Fruit fly (Drosophila melanogaster) S2 (cell line): ENCODE results near the gene CG6443.

ENCODE experiments used
- CG8478 ChIP-seq: fragments of >200 bp; optimal IDR thresholded peaks from 2 replicates; lab custom pipeline; 2018
- CTCF ChIP-seq, 2 experiments: fragments of >200 bp; optimal IDR thresholded peaks; 2 replicates each; lab custom pipeline; 2018

DNA sequence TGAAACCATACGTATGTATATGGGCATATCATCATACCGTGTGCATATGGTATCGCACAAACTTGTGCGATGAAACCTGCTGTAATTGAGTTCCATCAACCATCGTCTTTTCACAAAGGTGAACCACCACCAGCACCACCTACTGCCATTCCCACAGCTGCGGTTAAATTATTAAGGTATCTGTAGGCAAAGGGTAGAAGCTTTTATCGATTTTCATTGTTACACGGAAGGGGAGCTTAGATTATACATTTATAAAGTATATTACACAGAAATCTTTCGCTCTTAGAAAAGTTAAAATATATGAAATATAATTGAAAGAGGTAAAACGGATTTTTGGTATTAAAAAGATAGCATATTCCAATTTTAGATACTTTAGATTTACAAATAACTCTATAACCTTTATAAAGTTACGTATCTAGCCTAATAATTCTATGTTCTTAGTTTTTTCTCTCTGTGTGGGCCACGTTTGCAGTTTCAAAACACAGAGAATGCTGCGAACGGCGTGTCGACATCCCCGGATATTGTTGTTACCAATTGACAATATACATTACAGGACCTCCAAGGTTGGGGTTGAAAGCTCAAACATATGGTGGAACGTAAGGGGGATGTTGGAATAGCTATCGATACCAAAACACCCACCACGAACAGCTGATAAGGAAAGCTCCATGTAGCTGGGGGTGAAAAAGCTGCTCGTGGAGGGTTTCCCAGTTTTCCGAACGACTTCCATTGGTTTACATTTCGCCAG lies 31.8 kb downstream of the CG6443 start, which contains the start of gene CG6495:
- no peak for TF ChIP-seq CG8478 (lab: Kevin White, UChicago)
- no peak for TF ChIP-seq CTCF (optimal IDR thresholded peaks at IDR 0.05; lab: Kevin White, UChicago)
